Worm (Caenorhabditis elegans) whole organism, L2 larva: ENCODE data around the gene C06E1.9.

Experiments used
- C34F6.9 ChIP-seq: fragments of 150-350 bp; optimal IDR thresholded peaks from 2 replicates; lab custom pipeline; 2014; ENCODE audit warnings: missing biosample characterization, missing genetic modification characterization
- F13H6.1 ChIP-seq: sonication (generic microtip); optimal IDR thresholded peaks from 2 replicates; lab custom pipeline; 2016; ENCODE audit warnings: missing genetic modification characterization, missing compliant biosample characterization
- R02D3.7 ChIP-seq: fragments of 150-350 bp; optimal IDR thresholded peaks from 2 replicates; lab custom pipeline; 2014; ENCODE audit warnings: missing biosample characterization, missing genetic modification characterization
- Y55F3AM.14 ChIP-seq: fragments of 200-800 bp; sonication (Bioruptor generic); optimal IDR thresholded peaks from 2 replicates; lab custom pipeline; 2018; ENCODE audit warnings: mild to moderate bottlenecking, missing genetic modification characterization, missing compliant biosample characterization
- ZK546.5 ChIP-seq: sonication (generic microtip); optimal IDR thresholded peaks from 2 replicates; lab custom pipeline; 2017; ENCODE audit warnings: missing biosample characterization, missing genetic modification characterization
- alr-1 ChIP-seq: fragments of 150-350 bp; optimal IDR thresholded peaks from 2 replicates; lab custom pipeline; 2014; ENCODE audit warnings: missing biosample characterization, missing genetic modification characterization
- aly-2 ChIP-seq: fragments of 150-350 bp; optimal IDR thresholded peaks from 2 replicates; lab custom pipeline; 2014; ENCODE audit warnings: missing biosample characterization, missing genetic modification characterization
- ama-1 ChIP-seq: fragments of 150-350 bp; optimal IDR thresholded peaks from 2 replicates; lab custom pipeline; 2018; ENCODE audit warnings: inconsistent platforms
- blmp-1 ChIP-seq: sonication (generic microtip); optimal IDR thresholded peaks from 2 replicates; lab custom pipeline; 2017; ENCODE audit warnings: missing genetic modification characterization, mild to moderate bottlenecking, missing compliant biosample characterization, antibody characterized with exemption, moderate library complexity; ENCODE audit not compliant: insufficient read depth
- ceh-16 ChIP-seq: fragments of 150-350 bp; optimal IDR thresholded peaks from 2 replicates; lab custom pipeline; 2014; ENCODE audit warnings: missing biosample characterization, missing genetic modification characterization
- ceh-82 ChIP-seq: fragments of 150-350 bp; optimal IDR thresholded peaks from 2 replicates; lab custom pipeline; 2014; ENCODE audit warnings: missing biosample characterization, missing genetic modification characterization
- crh-2 ChIP-seq: sonication (generic microtip); optimal IDR thresholded peaks from 2 replicates; lab custom pipeline; 2017; ENCODE audit warnings: missing biosample characterization, missing genetic modification characterization
- dmd-4 ChIP-seq: sonication (generic microtip); optimal IDR thresholded peaks from 2 replicates; lab custom pipeline; 2017; ENCODE audit warnings: missing biosample characterization, missing genetic modification characterization
- egl-27 ChIP-seq: sonication (generic microtip); optimal IDR thresholded peaks from 3 replicates; lab custom pipeline; 2017; ENCODE audit warnings: missing biosample characterization, missing genetic modification reagents, missing genetic modification characterization
- elt-1 ChIP-seq: fragments of 150-350 bp; optimal IDR thresholded peaks from 2 replicates; lab custom pipeline; 2014; ENCODE audit warnings: missing biosample characterization, missing genetic modification characterization
- elt-3 ChIP-seq: sonication (generic microtip); optimal IDR thresholded peaks from 2 replicates; lab custom pipeline; 2017; ENCODE audit warnings: missing biosample characterization, missing genetic modification characterization
- fos-1 ChIP-seq: fragments of 150-350 bp; optimal IDR thresholded peaks from 2 replicates; lab custom pipeline; 2014; ENCODE audit warnings: missing biosample characterization, missing genetic modification characterization
- gmeb-1 ChIP-seq: fragments of 150-350 bp; optimal IDR thresholded peaks from 2 replicates; lab custom pipeline; 2014; ENCODE audit warnings: missing biosample characterization, missing genetic modification characterization
- lin-11 ChIP-seq: fragments of 150-350 bp; sonication (generic microtip); optimal IDR thresholded peaks from 2 replicates; lab custom pipeline; 2014; ENCODE audit warnings: missing biosample characterization, missing genetic modification characterization, inconsistent platforms, mixed read lengths
- lin-13 ChIP-seq: fragments of 150-350 bp; optimal IDR thresholded peaks from 2 replicates; lab custom pipeline; 2014; ENCODE audit warnings: missing biosample characterization, missing genetic modification reagents, missing genetic modification characterization
- lin-39 ChIP-seq: fragments of 150-350 bp; optimal IDR thresholded peaks from 2 replicates; lab custom pipeline; 2014; ENCODE audit warnings: missing biosample characterization, missing genetic modification reagents, missing genetic modification characterization
- lsy-2 ChIP-seq, 2 experiments: fragments of 150-350 bp in 1 of 2; sonication (generic microtip) in 1 of 2; optimal IDR thresholded peaks; 2 replicates each; lab custom pipeline; 2014 to 2017; ENCODE audit warnings: missing biosample characterization in 2 of 2, missing genetic modification characterization in 2 of 2
- mab-5 ChIP-seq: fragments of 150-350 bp; optimal IDR thresholded peaks from 2 replicates; lab custom pipeline; 2014; ENCODE audit warnings: missing biosample characterization, missing genetic modification characterization
- mbf-1 ChIP-seq: sonication (generic microtip); optimal IDR thresholded peaks from 2 replicates; lab custom pipeline; 2017; ENCODE audit warnings: missing biosample characterization, missing genetic modification characterization
- mdl-1 ChIP-seq, 2 experiments: fragments of 150-350 bp in 1 of 2; sonication (generic microtip) in 1 of 2; optimal IDR thresholded peaks; 2 replicates each; lab custom pipeline; 2017; ENCODE audit warnings: missing biosample characterization in 2 of 2, missing genetic modification characterization in 2 of 2
- nhr-10 ChIP-seq: sonication (generic microtip); optimal IDR thresholded peaks from 2 replicates; lab custom pipeline; 2017; ENCODE audit warnings: missing biosample characterization, missing genetic modification characterization
- nhr-11 ChIP-seq: fragments of 150-350 bp; optimal IDR thresholded peaks from 2 replicates; lab custom pipeline; 2014; ENCODE audit warnings: missing biosample characterization, missing genetic modification characterization
- nhr-12 ChIP-seq: fragments of 150-350 bp; optimal IDR thresholded peaks from 2 replicates; lab custom pipeline; 2014; ENCODE audit warnings: missing biosample characterization, missing genetic modification characterization
- nhr-129 ChIP-seq: fragments of 150-350 bp; optimal IDR thresholded peaks from 2 replicates; lab custom pipeline; 2014; ENCODE audit warnings: missing biosample characterization, missing genetic modification characterization
- nhr-21 ChIP-seq: fragments of 150-350 bp; optimal IDR thresholded peaks from 2 replicates; lab custom pipeline; 2014; ENCODE audit warnings: missing biosample characterization, missing genetic modification characterization
- nhr-23 ChIP-seq: fragments of 150-350 bp; optimal IDR thresholded peaks from 2 replicates; lab custom pipeline; 2014; ENCODE audit warnings: missing biosample characterization, missing genetic modification reagents, missing genetic modification characterization
- nhr-237 ChIP-seq: fragments of 150-350 bp; optimal IDR thresholded peaks from 2 replicates; lab custom pipeline; 2014; ENCODE audit warnings: missing biosample characterization, missing genetic modification characterization
- nhr-25 ChIP-seq: fragments of 150-350 bp; sonication (generic microtip); optimal IDR thresholded peaks from 3 replicates; lab custom pipeline; 2014; ENCODE audit warnings: missing biosample characterization, missing genetic modification characterization
- nhr-6 ChIP-seq: fragments of 150-350 bp; optimal IDR thresholded peaks from 2 replicates; lab custom pipeline; 2014; ENCODE audit warnings: missing biosample characterization, missing genetic modification characterization
- nhr-77 ChIP-seq: fragments of 150-350 bp; optimal IDR thresholded peaks from 2 replicates; lab custom pipeline; 2014; ENCODE audit warnings: missing biosample characterization, missing genetic modification characterization
- peb-1 ChIP-seq: fragments of 150-350 bp; optimal IDR thresholded peaks from 2 replicates; lab custom pipeline; 2014; ENCODE audit warnings: missing biosample characterization, missing genetic modification characterization
- sem-4 ChIP-seq: fragments of 150-350 bp; optimal IDR thresholded peaks from 2 replicates; lab custom pipeline; 2014; ENCODE audit warnings: missing biosample characterization, missing genetic modification reagents, missing genetic modification characterization
- skn-1 ChIP-seq: sonication (generic microtip); optimal IDR thresholded peaks from 2 replicates; lab custom pipeline; 2017; ENCODE audit warnings: missing biosample characterization, missing genetic modification characterization
- sma-3 ChIP-seq: sonication (generic microtip); optimal IDR thresholded peaks from 2 replicates; lab custom pipeline; 2016; ENCODE audit warnings: missing genetic modification reagents, missing genetic modification characterization, missing compliant biosample characterization
- sma-9 ChIP-seq, 2 experiments: fragments of 150-350 bp in 1 of 2; sonication (generic microtip) in 1 of 2; optimal IDR thresholded peaks; 2 replicates each; lab custom pipeline; 2014 to 2016; ENCODE audit warnings: missing genetic modification characterization in 2 of 2, mild to moderate bottlenecking in 1 of 2, missing biosample characterization in 1 of 2, missing compliant biosample characterization in 1 of 2, missing genetic modification reagents in 1 of 2, moderate library complexity in 1 of 2
- snpc-4 ChIP-seq: fragments of 150-350 bp; optimal IDR thresholded peaks from 2 replicates; lab custom pipeline; 2014; ENCODE audit warnings: missing biosample characterization, missing genetic modification characterization
- unc-39 ChIP-seq: fragments of 150-350 bp; optimal IDR thresholded peaks from 2 replicates; lab custom pipeline; 2014; ENCODE audit warnings: missing biosample characterization, missing genetic modification characterization
- unc-55 ChIP-seq: fragments of 150-350 bp; sonication (generic microtip); optimal IDR thresholded peaks from 3 replicates; lab custom pipeline; 2014; ENCODE audit warnings: missing biosample characterization, missing genetic modification reagents, missing genetic modification characterization
- unc-62 ChIP-seq: fragments of 150-350 bp; optimal IDR thresholded peaks from 2 replicates; lab custom pipeline; 2014; ENCODE audit warnings: missing biosample characterization, missing genetic modification reagents, missing genetic modification characterization
- zag-1 ChIP-seq: fragments of 150-350 bp; optimal IDR thresholded peaks from 2 replicates; lab custom pipeline; 2014; ENCODE audit warnings: missing biosample characterization, missing genetic modification characterization
- ztf-1 ChIP-seq: fragments of 200-800 bp; sonication (Bioruptor generic); conservative IDR thresholded peaks from 2 replicates; pipeline ENCODE4 v1.3.6; 2022; ENCODE audit warnings: missing genetic modification characterization, missing compliant biosample characterization
- ztf-11 ChIP-seq: sonication (generic microtip); optimal IDR thresholded peaks from 2 replicates; lab custom pipeline; 2017; ENCODE audit warnings: missing biosample characterization, missing genetic modification characterization
- ztf-4 ChIP-seq: fragments of 150-350 bp; optimal IDR thresholded peaks from 2 replicates; lab custom pipeline; 2014; ENCODE audit warnings: missing biosample characterization, missing genetic modification characterization

Gene C06E1.9

ce11 chrIII:8609683-8610082 is at the start of gene C06E1.9:
C06E1.9 (minus strand) TSS chrIII:8609783.
- no peak for TF ChIP-seq mbf-1 (tag; lab: Kevin White, UChicago)
- TF ChIP-seq alr-1 (tag; lab: Kevin White, UChicago): no peak

- peak; percentile 59 for TF ChIP-seq unc-62 (GFP tag; lab: Kevin White, UChicago)
- TF ChIP-seq peb-1 (tag; lab: Kevin White, UChicago): no peak
- no peak for TF ChIP-seq skn-1 (tag; lab: Kevin White, UChicago)
- no peak for TF ChIP-seq R02D3.7
- peak; percentile 95 for TF ChIP-seq unc-55
- TF ChIP-seq nhr-23 (tag; lab: Kevin White, UChicago): no peak
- TF ChIP-seq crh-2: peak; percentile 99
- TF ChIP-seq sma-3 (GFP tag; lab: Kevin White, UChicago): peak; percentile 97
- peak in 1 of 2 experiments; percentile 84 for TF ChIP-seq mdl-1 (tag; optimal IDR thresholded peaks at IDR 0.05; lab: Kevin White, UChicago)
- no peak for TF ChIP-seq ceh-82 (tag; lab: Kevin White, UChicago)
- peak; percentile 98 for TF ChIP-seq F13H6.1
- peak; percentile 95 for TF ChIP-seq sma-9 (GFP tag; optimal IDR thresholded peaks at IDR 0.05; lab: Kevin White, UChicago)
- no peak for TF ChIP-seq sma-9 (tag; optimal IDR thresholded peaks at IDR 0.05; lab: Kevin White, UChicago)
- TF ChIP-seq egl-27 (tag; lab: Kevin White, UChicago): peak; percentile 53
- TF ChIP-seq blmp-1: peak; percentile 45
- no peak for TF ChIP-seq nhr-237 (tag; lab: Kevin White, UChicago)
- no peak for TF ChIP-seq nhr-77 (tag; lab: Kevin White, UChicago)
- peak; percentile 97 for TF ChIP-seq nhr-21
- TF ChIP-seq mab-5: peak; percentile 53
- TF ChIP-seq zag-1 (tag; lab: Kevin White, UChicago): peak; percentile 54
- no peak for TF ChIP-seq elt-3 (tag; lab: Kevin White, UChicago)
- TF ChIP-seq dmd-4 (tag; lab: Kevin White, UChicago): no peak
- TF ChIP-seq gmeb-1 (tag; lab: Kevin White, UChicago): peak; percentile 82
- peak; percentile 96 for TF ChIP-seq C34F6.9 (tag; lab: Kevin White, UChicago)
- TF ChIP-seq lin-39 (tag; lab: Kevin White, UChicago): no peak
- peak; percentile 93 for TF ChIP-seq ztf-4 (tag; lab: Kevin White, UChicago)
- TF ChIP-seq lsy-2 (tag; optimal IDR thresholded peaks at IDR 0.05; lab: Kevin White, UChicago): peak; percentile 28 to 91
- TF ChIP-seq elt-1 (tag; lab: Kevin White, UChicago): no peak
- TF ChIP-seq mbf-1 (tag; lab: Kevin White, UChicago): no peak
- TF ChIP-seq unc-39 (tag; lab: Kevin White, UChicago): no peak
- TF ChIP-seq lin-13 (GFP tag; lab: Kevin White, UChicago): peak; percentile 79
- TF ChIP-seq nhr-12 (tag; lab: Kevin White, UChicago): no peak
- TF ChIP-seq Y55F3AM.14: peak; percentile 94
- no peak for TF ChIP-seq nhr-10 (tag; lab: Kevin White, UChicago)
- peak; percentile 31 for TF ChIP-seq snpc-4
- TF ChIP-seq fos-1 (tag; lab: Kevin White, UChicago): peak; percentile 83
- peak; percentile 53 for TF ChIP-seq lin-11 (tag; lab: Kevin White, UChicago)
- no peak for TF ChIP-seq aly-2 (tag; lab: Kevin White, UChicago)
- TF ChIP-seq nhr-129 (tag; lab: Kevin White, UChicago): peak; percentile 97
- no peak for TF ChIP-seq ceh-16 (tag; lab: Kevin White, UChicago)
- peak; percentile 92 for TF ChIP-seq sem-4 (tag; lab: Kevin White, UChicago)
- TF ChIP-seq nhr-11 (tag; lab: Kevin White, UChicago): no peak
- no peak for TF ChIP-seq ZK546.5
- peak; percentile 97 for TF ChIP-seq nhr-25 (tag; lab: Kevin White, UChicago)
- TF ChIP-seq alr-1 (tag; lab: Kevin White, UChicago): no peak
- TF ChIP-seq ama-1 (lab: Kevin White, UChicago): peak; percentile 67
- TF ChIP-seq ztf-1 (GFP tag; lab: Robert Waterston, UW): no peak
- TF ChIP-seq ztf-11 (tag; lab: Kevin White, UChicago): no peak
- TF ChIP-seq nhr-6 (tag; lab: Kevin White, UChicago): peak; percentile 93
- TF ChIP-seq, all 48 proteins: peak for 26
Measured at ce11 chrIII:8658367-8658761, 48.8 kb upstream of the C06E1.9 start.
